Worm (Caenorhabditis elegans): ENCODE measurements around the gene glb-21.

DNA sequence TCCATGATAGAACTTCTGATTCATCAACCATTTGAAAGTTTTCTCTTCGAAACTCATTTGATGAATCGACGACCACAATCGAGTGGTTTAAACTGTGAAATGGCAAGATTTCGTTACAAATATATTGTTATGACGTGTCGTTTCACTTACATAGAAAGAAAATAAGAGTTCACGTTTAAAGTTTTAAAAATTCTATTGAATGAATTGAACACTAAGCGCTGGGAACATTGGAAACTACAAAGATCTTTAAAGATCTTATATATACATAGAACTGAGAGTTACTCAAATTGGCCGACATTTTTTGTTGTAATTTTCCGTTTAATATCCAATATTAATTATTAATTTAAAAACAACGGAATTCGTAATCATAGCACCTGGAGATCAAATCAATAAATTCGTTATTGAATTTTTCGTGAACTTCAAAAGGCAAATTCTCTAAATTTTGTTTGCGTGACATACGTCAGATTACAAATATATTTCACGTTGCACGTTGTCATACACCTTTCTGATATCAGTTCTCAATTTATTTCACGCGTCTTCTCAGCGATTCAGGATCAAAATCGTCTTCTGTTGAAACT lies 46.1 kb upstream of the glb-21 start, which contains the start of the genes T25B9.4 and T25B9.6:
- TF ChIP-seq unc-62 (GFP tag; optimal IDR thresholded peaks at IDR 0.05) (no peak), ztf-11 (tag; optimal IDR thresholded peaks at IDR 0.05) (no peak), nhr-129 (tag; optimal IDR thresholded peaks at IDR 0.05) (no peak), sma-9 (GFP tag; optimal IDR thresholded peaks at IDR 0.05) (no peak), sma-9 (tag; optimal IDR thresholded peaks at IDR 0.05) (no peak), sem-4 (tag; optimal IDR thresholded peaks at IDR 0.05) (no peak), C34F6.9 (tag; optimal IDR thresholded peaks at IDR 0.05) (no peak), elt-1 (tag; optimal IDR thresholded peaks at IDR 0.05) (no peak), nhr-10 (tag; optimal IDR thresholded peaks at IDR 0.05) (no peak)
